Fruit fly (Drosophila melanogaster) whole organism, embryonic: ENCODE results near the gene vih.

Source experiments
- BEAF-32 ChIP-seq: fragments of 200-800 bp; sonication (Bioruptor generic); optimal IDR thresholded peaks from 3 replicates; lab custom pipeline; 2017; ENCODE audit warnings: missing biosample characterization, missing genetic modification characterization, mild to moderate bottlenecking, moderate library complexity, missing genetic modification reagents
- Blimp-1 ChIP-seq: fragments of 200-800 bp; sonication (Bioruptor generic); optimal IDR thresholded peaks from 3 replicates; lab custom pipeline; 2018; ENCODE audit warnings: missing biosample characterization, missing genetic modification characterization, mild to moderate bottlenecking, moderate library complexity, missing genetic modification reagents
- C15 ChIP-seq: fragments of 200-800 bp; sonication (Bioruptor generic); IDR thresholded peaks from 3 replicates; pipeline ENCODE4 v1.3.6; 2022; ENCODE audit warnings: missing biosample characterization, missing genetic modification characterization
- CG11456 ChIP-seq: fragments of 200-800 bp; sonication (Bioruptor generic); IDR thresholded peaks from 3 replicates; pipeline ENCODE4 v1.3.6; 2022; ENCODE audit warnings: missing biosample characterization, missing genetic modification characterization
- CG11504 ChIP-seq: fragments of 200-800 bp; sonication (Bioruptor generic); optimal IDR thresholded peaks from 3 replicates; lab custom pipeline; 2019; ENCODE audit warnings: missing biosample characterization, mild to moderate bottlenecking, missing genetic modification characterization, moderate library complexity
- CG11695 ChIP-seq: fragments of 200-800 bp; sonication (Bioruptor generic); IDR thresholded peaks from 3 replicates; pipeline ENCODE4 v1.3.6; 2022; ENCODE audit warnings: missing biosample characterization, missing genetic modification characterization
- CG13287 ChIP-seq: fragments of 200-800 bp; sonication (Bioruptor generic); IDR thresholded peaks from 2 replicates; pipeline ENCODE4 v1.3.6; 2022; ENCODE audit warnings: missing biosample characterization, missing genetic modification characterization; ENCODE audit not compliant: partially characterized antibody
- CG13894 ChIP-seq: fragments of 200-800 bp; sonication (Bioruptor generic); optimal IDR thresholded peaks from 3 replicates; lab custom pipeline; 2018; ENCODE audit warnings: missing biosample characterization, mild to moderate bottlenecking, missing genetic modification characterization, moderate library complexity
- CG14441 ChIP-seq: fragments of 200-800 bp; sonication (Bioruptor generic); IDR thresholded peaks from 2 replicates; pipeline ENCODE4 v1.3.6; 2022; ENCODE audit warnings: missing biosample characterization, missing genetic modification characterization
- CG14710 ChIP-seq: fragments of 200-800 bp; sonication (Bioruptor generic); optimal IDR thresholded peaks from 3 replicates; lab custom pipeline; 2019; ENCODE audit warnings: missing biosample characterization, mild to moderate bottlenecking, missing genetic modification characterization, moderate library complexity
- CG15011 ChIP-seq: fragments of 200-800 bp; sonication (Bioruptor generic); optimal IDR thresholded peaks from 3 replicates; lab custom pipeline; 2018; ENCODE audit warnings: missing biosample characterization, mild to moderate bottlenecking, missing genetic modification characterization
- CG15073 ChIP-seq: fragments of 200-800 bp; sonication (Bioruptor generic); optimal IDR thresholded peaks from 2 replicates; lab custom pipeline; 2016; ENCODE audit warnings: missing biosample characterization, missing genetic modification characterization
- CG1603 ChIP-seq: fragments of 200-800 bp; sonication (Bioruptor generic); optimal IDR thresholded peaks from 2 replicates; lab custom pipeline; 2019; ENCODE audit warnings: missing biosample characterization, mild to moderate bottlenecking, missing genetic modification characterization, moderate library complexity
- CG18011 ChIP-seq: fragments of 200-800 bp; sonication (Bioruptor generic); optimal IDR thresholded peaks from 2 replicates; lab custom pipeline; 2017; ENCODE audit warnings: missing biosample characterization, missing genetic modification characterization, mild to moderate bottlenecking, moderate library complexity, missing genotype
- CG31224 ChIP-seq: fragments of 200-800 bp; sonication (Bioruptor generic); IDR thresholded peaks from 2 replicates; pipeline ENCODE4 v1.3.6; 2022; ENCODE audit warnings: missing biosample characterization, missing genetic modification characterization
- CG3163 ChIP-seq: fragments of 200-800 bp; sonication (Bioruptor generic); optimal IDR thresholded peaks from 3 replicates; lab custom pipeline; 2016; ENCODE audit warnings: missing biosample characterization, missing genetic modification characterization
- CG3838 ChIP-seq: fragments of 200-800 bp; sonication (Bioruptor generic); optimal IDR thresholded peaks from 3 replicates; lab custom pipeline; 2016; ENCODE audit warnings: missing biosample characterization, missing genetic modification characterization
- CG6175 ChIP-seq: fragments of 200-800 bp; sonication (Bioruptor generic); IDR thresholded peaks from 3 replicates; pipeline ENCODE4 v1.3.6; 2022; ENCODE audit warnings: missing biosample characterization, missing genetic modification characterization
- CG6689 ChIP-seq: fragments of 200-800 bp; sonication (Bioruptor generic); IDR thresholded peaks from 2 replicates; pipeline ENCODE4 v1.3.6; 2022; ENCODE audit warnings: missing biosample characterization, missing genetic modification characterization
- CG8290 ChIP-seq, 3 experiments: fragments of 200-800 bp; sonication (Bioruptor generic); optimal IDR thresholded peaks; 2 replicates each; lab custom pipeline; 2016 to 2019; ENCODE audit warnings: missing biosample characterization in 3 of 3, missing genetic modification characterization in 3 of 3, mild to moderate bottlenecking in 2 of 3, moderate library complexity in 1 of 3
- Dip3 ChIP-seq: fragments of 200-800 bp; sonication (Bioruptor generic); optimal IDR thresholded peaks from 3 replicates; lab custom pipeline; 2016; ENCODE audit warnings: missing biosample characterization, missing genetic modification characterization
- Ets65A ChIP-seq: fragments of 200-800 bp; sonication (Bioruptor generic); peaks from one replicate; lab custom pipeline; 2016; ENCODE audit warnings: missing biosample characterization, missing genetic modification characterization
- HHEX ChIP-seq: fragments of 200-800 bp; sonication (Bioruptor generic); optimal IDR thresholded peaks from 3 replicates; lab custom pipeline; 2017; ENCODE audit warnings: missing biosample characterization, mild to moderate bottlenecking, missing genetic modification characterization, missing genetic modification reagents
- HLHmδ ChIP-seq: fragments of 200-800 bp; sonication (Bioruptor generic); optimal IDR thresholded peaks from 2 replicates; lab custom pipeline; 2018; ENCODE audit warnings: missing biosample characterization, mild to moderate bottlenecking, missing genetic modification characterization, moderate library complexity
- MTF-1 ChIP-seq: fragments of 200-800 bp; sonication (Bioruptor generic); optimal IDR thresholded peaks from 2 replicates; lab custom pipeline; 2018; ENCODE audit warnings: missing biosample characterization, mild to moderate bottlenecking, missing genetic modification characterization, borderline replicate concordance
- NC2β ChIP-seq: fragments of 200-800 bp; sonication (Bioruptor generic); optimal IDR thresholded peaks from 2 replicates; lab custom pipeline; 2016; ENCODE audit warnings: missing biosample characterization, missing genetic modification characterization
- Nf-YA ChIP-seq: fragments of 200-800 bp; sonication (Bioruptor generic); IDR thresholded peaks from 2 replicates; pipeline ENCODE4 v1.3.6; 2022; ENCODE audit warnings: missing biosample characterization, missing genetic modification characterization
- Pdp1 ChIP-seq, 2 experiments: fragments of 200-800 bp; sonication (Bioruptor generic); optimal IDR thresholded peaks; 3 replicates each; lab custom pipeline; 2016; ENCODE audit warnings: missing biosample characterization in 2 of 2, missing genetic modification characterization in 2 of 2, mild to moderate bottlenecking in 1 of 2, moderate library complexity in 1 of 2
- Scr ChIP-seq: fragments of 200-800 bp; sonication (Bioruptor generic); IDR thresholded peaks from 2 replicates; pipeline ENCODE4 v1.3.6; 2022; ENCODE audit warnings: missing biosample characterization, missing genetic modification characterization; ENCODE audit not compliant: partially characterized antibody
- Six4 ChIP-seq: fragments of 200-800 bp; sonication (Bioruptor generic); optimal IDR thresholded peaks from 2 replicates; lab custom pipeline; 2016; ENCODE audit warnings: missing biosample characterization, missing genetic modification characterization
- Sox102F ChIP-seq: fragments of 200-800 bp; sonication (Bioruptor generic); optimal IDR thresholded peaks from 2 replicates; lab custom pipeline; 2018; ENCODE audit warnings: missing biosample characterization, mild to moderate bottlenecking, missing genetic modification characterization, moderate library complexity
- Trl ChIP-seq, 3 experiments: fragments of >200 bp in 2 of 3; fragments of 200-800 bp in 1 of 3; sonication (Bioruptor generic) in 1 of 3; optimal IDR thresholded peaks; 2 replicates in 1 of 3; 3 replicates in 2 of 3; lab custom pipeline; 2016 to 2017; ENCODE audit warnings: missing biosample characterization in 1 of 3, missing genetic modification characterization in 1 of 3
- amos ChIP-seq: fragments of 200-800 bp; sonication (Bioruptor generic); IDR thresholded peaks from 2 replicates; pipeline ENCODE4 v1.3.6; 2022; ENCODE audit warnings: missing biosample characterization, missing genetic modification characterization; ENCODE audit not compliant: partially characterized antibody
- ato ChIP-seq: fragments of 200-800 bp; sonication (Bioruptor generic); IDR thresholded peaks from 2 replicates; pipeline ENCODE4 v1.3.6; 2022; ENCODE audit warnings: missing biosample characterization, missing genetic modification characterization; ENCODE audit not compliant: partially characterized antibody
- chinmo ChIP-seq: fragments of 200-800 bp; sonication (Bioruptor generic); IDR thresholded peaks from 4 replicates; pipeline ENCODE4 v1.3.6; 2022; ENCODE audit warnings: missing biosample characterization, missing genetic modification characterization; ENCODE audit not compliant: partially characterized antibody
- chm ChIP-seq: fragments of 200-800 bp; sonication (Bioruptor generic); IDR thresholded peaks from 2 replicates; pipeline ENCODE4 v1.3.6; 2022; ENCODE audit warnings: missing biosample characterization, missing genetic modification characterization
- dysf ChIP-seq: fragments of 200-800 bp; sonication (Bioruptor generic); IDR thresholded peaks from 3 replicates; pipeline ENCODE4 v1.3.6; 2022; ENCODE audit warnings: missing biosample characterization, missing genetic modification characterization
- exex ChIP-seq: fragments of 200-800 bp; sonication (Bioruptor generic); optimal IDR thresholded peaks from 4 replicates; lab custom pipeline; 2018; ENCODE audit warnings: missing biosample characterization, mild to moderate bottlenecking, missing genetic modification characterization, moderate library complexity
- otp ChIP-seq: fragments of 200-800 bp; sonication (Bioruptor generic); IDR thresholded peaks from 3 replicates; pipeline ENCODE4, ENCODE4 v1.3.6; 2022; ENCODE audit warnings: missing biosample characterization, missing genetic modification characterization
- sd ChIP-seq: fragments of 200-800 bp; sonication (Bioruptor generic); optimal IDR thresholded peaks from 3 replicates; lab custom pipeline; 2018; ENCODE audit warnings: missing biosample characterization, mild to moderate bottlenecking, missing genetic modification characterization, moderate library complexity
- shn ChIP-seq: fragments of 200-800 bp; sonication (Bioruptor generic); optimal IDR thresholded peaks from 3 replicates; lab custom pipeline; 2016; ENCODE audit warnings: missing biosample characterization, missing genetic modification characterization
- sim ChIP-seq: fragments of 200-800 bp; sonication (Bioruptor generic); IDR thresholded peaks from 2 replicates; pipeline ENCODE4 v1.3.6; 2022; ENCODE audit warnings: missing biosample characterization, missing genetic modification characterization
- tin ChIP-seq: fragments of 200-800 bp; sonication (Bioruptor generic); optimal IDR thresholded peaks from 3 replicates; lab custom pipeline; 2016; ENCODE audit warnings: missing biosample characterization, missing genetic modification characterization
- tll ChIP-seq, 2 experiments: fragments of 200-800 bp in 1 of 2; fragments of >200 bp in 1 of 2; sonication (Bioruptor generic) in 1 of 2; optimal IDR thresholded peaks; 2 replicates each; lab custom pipeline; 2017 to 2019; ENCODE audit warnings: missing biosample characterization in 2 of 2, missing genetic modification characterization in 2 of 2, mild to moderate bottlenecking in 1 of 2, moderate library complexity in 1 of 2
- vvl ChIP-seq: fragments of 200-800 bp; sonication (Bioruptor generic); IDR thresholded peaks from 2 replicates; pipeline ENCODE4 v1.3.6; 2022; ENCODE audit warnings: missing biosample characterization, missing genetic modification characterization
- wek ChIP-seq: fragments of 200-800 bp; sonication (Bioruptor generic); optimal IDR thresholded peaks from 3 replicates; lab custom pipeline; 2018; ENCODE audit warnings: missing biosample characterization, mild to moderate bottlenecking, missing genetic modification characterization, moderate library complexity

Gene vih

DNA sequence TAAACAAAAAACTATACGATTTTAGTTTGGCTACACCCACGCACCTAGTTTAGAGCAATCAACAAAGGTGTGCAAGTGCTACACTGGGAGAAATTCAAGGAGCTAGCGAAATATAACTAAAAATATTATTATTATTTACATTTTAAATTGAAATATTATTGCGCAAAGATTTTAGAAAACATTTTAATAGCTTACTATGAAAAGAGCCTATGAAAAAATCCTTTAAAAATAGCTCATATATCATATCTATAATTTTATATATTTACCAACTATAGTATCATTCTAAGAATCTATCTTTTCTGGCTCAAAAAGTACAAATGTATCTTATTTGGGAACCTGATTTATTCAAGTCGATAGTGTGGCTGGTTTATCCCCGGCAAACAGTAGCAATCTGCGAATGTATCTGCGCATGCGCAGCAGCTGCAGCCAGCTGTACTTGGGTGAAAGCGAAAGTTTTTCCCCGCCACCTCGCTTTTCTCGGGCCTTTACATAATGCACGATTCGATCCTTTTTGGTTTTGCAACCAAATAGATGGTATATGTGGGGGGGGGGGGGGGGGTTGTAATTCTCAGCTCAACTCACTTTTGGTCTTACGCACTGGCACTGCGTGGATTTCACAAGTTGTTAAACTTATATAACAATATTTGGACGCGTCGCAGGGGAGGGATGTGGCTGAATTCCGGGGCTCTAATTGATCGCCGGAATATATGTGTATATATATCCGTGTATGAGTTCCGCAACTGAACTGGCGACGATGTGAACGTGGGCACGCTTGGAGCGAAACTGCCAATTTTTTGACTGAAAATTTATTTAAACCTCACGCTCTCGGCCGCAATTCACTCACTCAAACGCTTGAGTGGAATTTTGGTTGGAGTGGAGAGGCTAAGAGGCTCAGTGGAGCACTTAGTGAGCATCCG lies 7.4 kb upstream of the vih start, which contains the start of gene CG10657 (continued):
- TF ChIP-seq shn (GFP tag; lab: Kevin White, UChicago) (no peak), CG15073 (GFP tag; lab: Kevin White, UChicago) (no peak), chm (GFP tag; lab: Robert Waterston, UW) (peak; percentile 55; the same call in 1 of the 2 replicates), Blimp-1 (GFP tag; lab: Kevin White, UChicago) (peak; percentile 48), Sox102F (peak; percentile 4), CG1603 (tag; lab: Kevin White, UChicago) (no peak), HHEX (GFP tag; lab: Kevin White, UChicago) (no peak), CG13894 (tag; lab: Kevin White, UChicago) (peak; percentile 22), Pdp1 (GFP tag; optimal IDR thresholded peaks at IDR 0.05; lab: Kevin White, UChicago) (peak in 1 of 2 experiments; percentile 92), MTF-1 (GFP tag; lab: Kevin White, UChicago) (no peak), sd (peak; percentile 81), HLHmδ (GFP tag; lab: Kevin White, UChicago) (no peak), CG3838 (no peak), Dip3 (GFP tag; lab: Kevin White, UChicago) (no peak), CG11695 (GFP tag; lab: Robert Waterston, UW) (no peak), chinmo (peak; percentile 84; the same call in 2 of the 4 replicates), amos (peak; percentile 24; the same call in 1 of the 2 replicates), tin (GFP tag; lab: Kevin White, UChicago) (no peak), dysf (GFP tag; lab: Robert Waterston, UW) (peak; percentile 37; the same call in 1 of the 3 replicates), Six4 (GFP tag; lab: Kevin White, UChicago) (no peak), CG11456 (GFP tag; lab: Robert Waterston, UW) (no peak), NC2β (GFP tag; lab: Kevin White, UChicago) (no peak), CG3163 (GFP tag; lab: Kevin White, UChicago) (no peak), CG15011 (GFP tag; lab: Kevin White, UChicago) (no peak), sim (0 out of 2 replicates have a peak, but pooled peaks have one; percentile 32), exex (no peak), CG6689 (GFP tag; lab: Robert Waterston, UW) (0 out of 2 replicates have a peak, but pooled peaks have one; percentile 11), CG13287 (GFP tag; lab: Robert Waterston, UW) (peak; percentile 30; the same call in 1 of the 2 replicates), ato (GFP tag; lab: Robert Waterston, UW) (no peak), Scr (GFP tag; lab: Robert Waterston, UW) (peak; percentile 29; the same call in 1 of the 2 replicates), otp (GFP tag; lab: Robert Waterston, UW) (0 out of 3 replicates have a peak, but pooled peaks have one; percentile 21), CG31224 (GFP tag; lab: Robert Waterston, UW) (no peak), wek (GFP tag; lab: Kevin White, UChicago) (no peak), vvl (GFP tag; lab: Robert Waterston, UW) (peak; percentile 25; the same call in 1 of the 2 replicates), CG14710 (tag; lab: Kevin White, UChicago) (no peak), BEAF-32 (GFP tag; lab: Kevin White, UChicago) (no peak), CG14441 (peak; percentile 25; the same call in 1 of the 2 replicates), tll (GFP tag; optimal IDR thresholded peaks at IDR 0.05; lab: Kevin White, UChicago) (no peak), CG8290 (GFP tag; optimal IDR thresholded peaks at IDR 0.05; lab: Kevin White, UChicago) (no peak), CG8290 (tag; optimal IDR thresholded peaks at IDR 0.05; lab: Kevin White, UChicago) (no peak), Trl (optimal IDR thresholded peaks at IDR 0.05; lab: Kevin White, UChicago) (peak in 1 of 2 experiments; percentile 28), Trl (GFP tag; optimal IDR thresholded peaks at IDR 0.05; lab: Kevin White, UChicago) (no peak), Ets65A (GFP tag; lab: Kevin White, UChicago) (no peak), CG6175 (GFP tag; lab: Robert Waterston, UW) (no peak), CG18011 (GFP tag; lab: Kevin White, UChicago) (no peak), CG11504 (tag; lab: Kevin White, UChicago) (peak; percentile 16), Nf-YA (GFP tag; lab: Robert Waterston, UW) (no peak), C15 (GFP tag; lab: Robert Waterston, UW) (no peak)
